Worm (Caenorhabditis elegans) whole organism, early embryonic: ENCODE results near the gene ttr-40.

Source experiments
- B0310.2 ChIP-seq: sonication (generic microtip); optimal IDR thresholded peaks from 2 replicates; lab custom pipeline; 2016; ENCODE audit warnings: mild to moderate bottlenecking, missing genetic modification characterization, missing compliant biosample characterization
- F13C5.2 ChIP-seq: sonication (generic microtip); optimal IDR thresholded peaks from 2 replicates; lab custom pipeline; 2017; ENCODE audit warnings: mild to moderate bottlenecking, missing genetic modification characterization, inconsistent platforms, missing compliant biosample characterization
- aly-1 ChIP-seq: sonication (generic microtip); optimal IDR thresholded peaks from 2 replicates; lab custom pipeline; 2016; ENCODE audit warnings: missing genetic modification characterization, missing compliant biosample characterization
- ama-1 ChIP-seq: fragments of 150-350 bp; optimal IDR thresholded peaks from 2 replicates; lab custom pipeline; 2014
- ceh-13 ChIP-seq: fragments of 200-800 bp; sonication (Bioruptor generic); optimal IDR thresholded peaks from 2 replicates; lab custom pipeline; 2018; ENCODE audit warnings: mild to moderate bottlenecking, missing genetic modification characterization, missing compliant biosample characterization
- ceh-36 ChIP-seq: sonication (generic microtip); optimal IDR thresholded peaks from 2 replicates; lab custom pipeline; 2016; ENCODE audit warnings: missing genetic modification characterization, inconsistent platforms, missing compliant biosample characterization
- ets-7 ChIP-seq: sonication (generic microtip); optimal IDR thresholded peaks from 2 replicates; lab custom pipeline; 2016; ENCODE audit warnings: missing genotype, missing genetic modification characterization, missing compliant biosample characterization
- flt-1 ChIP-seq: fragments of 200-800 bp; sonication (Bioruptor generic); IDR thresholded peaks from 2 replicates; pipeline ENCODE4 v1.3.6; 2022; ENCODE audit warnings: missing genetic modification characterization, missing compliant biosample characterization
- hmbx-1 ChIP-seq: sonication (generic microtip); optimal IDR thresholded peaks from 2 replicates; lab custom pipeline; 2016; ENCODE audit warnings: mild to moderate bottlenecking, missing genetic modification characterization, missing compliant biosample characterization
- hmg-4 ChIP-seq: fragments of 200-800 bp; sonication (Bioruptor generic); optimal IDR thresholded peaks from 2 replicates; lab custom pipeline; 2018; ENCODE audit warnings: mild to moderate bottlenecking, missing genetic modification characterization, missing compliant biosample characterization
- hnd-1 ChIP-seq: sonication (generic microtip); optimal IDR thresholded peaks from 2 replicates; lab custom pipeline; 2016; ENCODE audit warnings: missing genetic modification characterization, missing compliant biosample characterization
- pes-1 ChIP-seq: fragments of 200-800 bp; sonication (Bioruptor generic); IDR thresholded peaks from 2 replicates; pipeline ENCODE4 v1.3.6; 2022; ENCODE audit warnings: missing genetic modification reagents, missing genetic modification characterization, missing compliant biosample characterization
- scrt-1 ChIP-seq: fragments of 200-800 bp; sonication (Bioruptor generic); IDR thresholded peaks from 2 replicates; pipeline ENCODE4 v1.3.6; 2022; ENCODE audit warnings: missing genetic modification characterization, missing compliant biosample characterization
- sea-1 ChIP-seq: fragments of 200-800 bp; sonication (Bioruptor generic); conservative IDR thresholded peaks from 2 replicates; pipeline ENCODE4 v1.3.6; 2022; ENCODE audit warnings: missing genetic modification characterization, missing compliant biosample characterization
- tbx-11 ChIP-seq: fragments of 200-800 bp; sonication (Bioruptor generic); IDR thresholded peaks from 2 replicates; pipeline ENCODE4 v1.3.6; 2022; ENCODE audit warnings: missing genetic modification characterization, missing compliant biosample characterization
- tbx-37 ChIP-seq: fragments of 200-800 bp; sonication (Bioruptor generic); conservative IDR thresholded peaks from 2 replicates; pipeline ENCODE4 v1.3.6; 2022; ENCODE audit warnings: missing genetic modification reagents, missing genetic modification characterization, missing compliant biosample characterization
- tra-4 ChIP-seq: sonication (generic microtip); optimal IDR thresholded peaks from 2 replicates; lab custom pipeline; 2017; ENCODE audit warnings: missing genetic modification characterization, missing compliant biosample characterization

Gene ttr-40

ce11 chrV:9343629-9344624, 11.3 kb downstream of the ttr-40 start, which contains the start of gene tos-1:
Gene tos-1 (minus strand): TSS chrV:9344203.
- TF ChIP-seq scrt-1 (GFP tag; lab: Robert Waterston, UW) (0 out of 2 replicates have a peak, but pooled peaks have one; percentile 45), ama-1 (lab: Kevin White, UChicago) (peak; percentile 99), sea-1 (GFP tag; lab: Robert Waterston, UW) (peak; percentile 62; the same call in 1 of the 2 replicates), aly-1 (tag; lab: Kevin White, UChicago) (peak; percentile 70), ceh-13 (GFP tag; lab: Kevin White, UChicago) (peak; percentile 38), tra-4 (tag; lab: Kevin White, UChicago) (peak; percentile 52), F13C5.2 (peak; percentile 98), tbx-11 (GFP tag; lab: Robert Waterston, UW) (peak; percentile 62), B0310.2 (peak; percentile 62), ets-7 (tag; lab: Kevin White, UChicago) (peak; percentile 54), hmg-4 (GFP tag; lab: Kevin White, UChicago) (peak; percentile 86), pes-1 (peak; percentile 68), flt-1 (peak; percentile 64), tbx-37 (no peak), hmbx-1 (tag; lab: Kevin White, UChicago) (peak; percentile 66), hnd-1 (tag; lab: Kevin White, UChicago) (peak; percentile 57), ceh-36 (tag; lab: Kevin White, UChicago) (peak; percentile 70)

DNA sequence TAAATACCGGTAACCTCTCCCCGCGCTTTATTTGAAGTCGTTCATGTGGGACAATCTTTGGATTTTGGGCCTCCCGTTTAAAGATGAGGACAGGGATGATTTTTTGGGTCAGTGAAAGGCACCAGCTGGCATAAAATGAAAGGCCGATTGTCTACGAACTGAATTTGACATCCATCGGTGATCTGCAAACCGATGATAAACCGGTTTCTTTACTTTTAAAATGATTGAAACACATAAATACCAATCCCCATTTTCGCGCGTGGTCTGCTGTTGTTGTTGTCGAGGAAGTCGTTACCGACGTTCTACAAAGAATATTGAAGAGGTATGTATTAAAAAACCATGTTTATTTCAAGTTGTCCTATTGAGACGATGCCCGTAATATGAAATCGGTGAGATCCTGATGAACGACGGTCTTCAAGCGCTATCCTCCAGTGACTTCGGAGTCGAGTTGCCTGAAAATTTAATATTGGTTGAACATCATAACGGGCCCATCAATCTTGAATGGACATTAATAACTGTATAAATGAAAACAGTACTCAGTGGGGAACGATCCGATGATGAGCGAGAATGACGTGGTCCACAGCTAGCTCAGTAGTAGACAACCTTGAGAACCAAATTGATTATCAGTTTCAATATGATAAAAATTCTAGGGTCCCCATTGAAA, 12.2 kb downstream of the ttr-40 start:
- TF ChIP-seq hmg-4 (GFP tag; lab: Kevin White, UChicago) (no peak), pes-1 (peak; percentile 56; the same call in 1 of the 2 replicates), ama-1 (lab: Kevin White, UChicago) (peak; percentile 6), tbx-11 (GFP tag; lab: Robert Waterston, UW) (0 out of 2 replicates have a peak, but pooled peaks have one; percentile 46), B0310.2 (no peak), hmbx-1 (tag; lab: Kevin White, UChicago) (no peak), sea-1 (GFP tag; lab: Robert Waterston, UW) (no peak), ceh-13 (GFP tag; lab: Kevin White, UChicago) (no peak), flt-1 (no peak)

- TF ChIP-seq tbx-11 (GFP tag; lab: Robert Waterston, UW) (peak; percentile 38; the same call in 1 of the 2 replicates), sea-1 (GFP tag; lab: Robert Waterston, UW) (peak; percentile 62; the same call in 1 of the 2 replicates), flt-1 (peak; percentile 60; the same call in 1 of the 2 replicates), pes-1 (peak; percentile 69)
Observed at ce11 chrV:9342282-9342681, 13.0 kb downstream of the ttr-40 start.

DNA sequence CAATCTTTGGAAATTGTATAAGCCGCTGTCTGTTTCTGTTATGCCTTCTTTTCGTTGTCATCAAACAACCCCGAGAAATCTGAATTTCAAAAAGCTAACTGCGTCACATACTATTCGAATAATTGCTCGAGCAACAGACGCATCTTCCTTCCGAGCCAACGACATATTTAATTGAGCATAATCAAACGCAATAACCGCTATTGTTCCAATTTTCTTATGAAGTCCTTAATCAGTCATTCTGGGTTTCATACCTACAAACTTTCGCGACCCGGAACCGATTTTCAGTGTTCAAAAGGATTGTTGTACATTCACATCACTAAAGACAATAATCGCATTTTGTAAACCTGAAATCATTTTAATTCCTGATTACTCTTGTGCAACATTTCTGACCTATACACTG, 13.5 kb downstream of the ttr-40 start:
- peak; percentile 40; the same call in 1 of the 2 replicates for TF ChIP-seq scrt-1 (GFP tag; lab: Robert Waterston, UW)

DNA sequence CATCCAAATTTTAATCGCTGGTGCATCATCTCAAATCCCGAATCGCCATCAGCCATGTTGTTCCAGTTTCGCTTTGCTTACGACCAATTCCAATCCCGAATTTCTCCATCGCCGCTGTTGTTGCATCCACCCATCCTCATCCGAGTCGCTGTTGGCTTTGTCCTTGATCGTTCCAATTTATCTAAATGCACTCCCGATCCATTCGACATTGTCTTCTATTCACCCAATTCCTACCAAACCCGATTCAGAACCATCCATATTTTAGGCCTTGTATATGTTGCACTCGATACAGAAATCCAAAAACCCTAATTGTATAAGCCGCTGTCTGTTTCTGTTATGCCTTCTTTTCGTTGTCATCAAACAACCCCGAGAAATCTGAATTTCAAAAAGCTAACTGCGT, 15.0 kb downstream of the ttr-40 start:
- no peak for TF ChIP-seq ceh-13 (GFP tag; lab: Kevin White, UChicago)
- TF ChIP-seq tra-4 (tag; lab: Kevin White, UChicago) = no peak
- TF ChIP-seq F13C5.2 = no peak
- no peak for TF ChIP-seq tbx-37
- TF ChIP-seq hmbx-1 (tag; lab: Kevin White, UChicago) = no peak
- TF ChIP-seq ets-7 (tag; lab: Kevin White, UChicago) = no peak
- no peak for TF ChIP-seq ceh-36 (tag; lab: Kevin White, UChicago)
- no peak for TF ChIP-seq B0310.2
- no peak for TF ChIP-seq hnd-1 (tag; lab: Kevin White, UChicago)
- no peak for TF ChIP-seq aly-1 (tag; lab: Kevin White, UChicago)

- no peak for TF ChIP-seq hmbx-1 (tag; lab: Kevin White, UChicago)
- no peak for TF ChIP-seq tbx-37
- TF ChIP-seq sea-1 (GFP tag; lab: Robert Waterston, UW) = 0 out of 2 replicates have a peak, but pooled peaks have one; percentile 12
Observed at ce11 chrV:9338452-9338851, 16.8 kb downstream of the ttr-40 start.

DNA sequence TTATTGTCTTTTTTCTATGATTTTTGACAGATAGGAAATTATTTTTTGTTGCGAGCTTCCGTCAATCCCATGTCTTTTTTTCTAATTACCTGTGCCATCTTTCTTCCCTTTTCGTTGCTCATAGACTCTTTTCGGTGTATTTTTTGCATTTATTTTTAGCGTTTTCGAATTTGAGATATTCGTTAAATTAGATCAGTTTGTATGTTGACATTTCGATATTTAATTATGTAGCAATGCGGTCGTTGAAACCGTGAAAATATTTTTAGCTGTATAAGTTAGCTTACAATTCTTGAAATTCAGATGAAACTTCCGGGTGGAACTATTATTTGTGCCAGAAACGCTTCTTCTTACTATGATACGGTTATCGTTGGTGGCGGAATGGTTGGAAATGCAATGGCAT, 18.8 kb downstream of the ttr-40 start, which contains the start of gene coq-6:
Gene coq-6 (plus strand): TSS at position 301 of the 400 bp plus-strand sequence.
- TF ChIP-seq B0310.2 = no peak
- TF ChIP-seq ceh-13 (GFP tag; lab: Kevin White, UChicago) = no peak
- TF ChIP-seq pes-1 = no peak
- TF ChIP-seq hnd-1 (tag; lab: Kevin White, UChicago) = no peak
- TF ChIP-seq ceh-36 (tag; lab: Kevin White, UChicago) = no peak
- no peak for TF ChIP-seq scrt-1 (GFP tag; lab: Robert Waterston, UW)
- no peak for TF ChIP-seq ets-7 (tag; lab: Kevin White, UChicago)
- no peak for TF ChIP-seq hmg-4 (GFP tag; lab: Kevin White, UChicago)
- TF ChIP-seq ama-1 (lab: Kevin White, UChicago) = no peak
